Worm (Caenorhabditis elegans): ENCODE measurements around the gene sulp-3.

DNA sequence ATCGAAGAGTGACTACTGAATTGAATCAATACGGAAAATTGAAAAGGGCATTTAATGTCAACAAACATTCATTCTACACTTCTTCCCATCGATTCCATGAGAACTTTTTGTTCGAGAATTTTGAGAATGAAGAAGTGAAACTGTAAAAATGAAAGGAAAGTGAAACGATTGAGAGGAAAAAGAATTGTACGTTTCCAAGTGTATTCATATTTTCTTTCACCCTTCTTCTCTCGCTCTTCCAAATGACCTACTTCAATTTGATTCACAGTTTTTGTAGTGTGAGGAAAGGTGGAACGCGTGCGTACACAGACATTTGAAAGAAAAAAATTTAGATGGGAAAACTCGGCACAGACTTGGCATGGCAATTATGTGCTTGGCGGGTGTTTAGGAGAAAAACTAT lies 16.1 kb upstream of the sulp-3 start:
- no peak for TF ChIP-seq unc-62 (GFP tag; optimal IDR thresholded peaks at IDR 0.05)
- no peak for TF ChIP-seq fos-1 (tag; optimal IDR thresholded peaks at IDR 0.05)
- no peak for TF ChIP-seq F13H6.1 (tag; optimal IDR thresholded peaks at IDR 0.05)
- no peak for TF ChIP-seq ceh-82 (tag; optimal IDR thresholded peaks at IDR 0.05)
- no peak for TF ChIP-seq alr-1 (tag; optimal IDR thresholded peaks at IDR 0.05)
- TF ChIP-seq R02D3.7 (tag; optimal IDR thresholded peaks at IDR 0.05), result no peak
- TF ChIP-seq mdl-1 (tag; optimal IDR thresholded peaks at IDR 0.05), result no peak
- no peak for TF ChIP-seq nhr-237 (tag; optimal IDR thresholded peaks at IDR 0.05)
